Worm (Caenorhabditis elegans) whole organism, young adult: ENCODE data around the gene str-193.

Experiments
- B0035.1 ChIP-seq: sonication (generic microtip); optimal IDR thresholded peaks from 2 replicates; lab custom pipeline; 2016; ENCODE audit warnings: missing genetic modification characterization, mild to moderate bottlenecking, missing compliant biosample characterization, missing genotype, missing genetic modification reagents
- F22D6.2 ChIP-seq: sonication (generic microtip); optimal IDR thresholded peaks from 2 replicates; lab custom pipeline; 2016; ENCODE audit warnings: mild to moderate bottlenecking, missing genetic modification characterization, missing compliant biosample characterization
- F37B4.10 ChIP-seq: fragments of 200-800 bp; sonication (Bioruptor generic); IDR thresholded peaks from 2 replicates; pipeline ENCODE4 v1.3.6; 2022; ENCODE audit warnings: missing genetic modification characterization, missing compliant biosample characterization
- F55B11.4 ChIP-seq: sonication (generic microtip); optimal IDR thresholded peaks from 2 replicates; lab custom pipeline; 2016; ENCODE audit warnings: missing compliant biosample characterization, missing genetic modification characterization, borderline replicate concordance; ENCODE audit not compliant: insufficient read depth
- T07F8.4 ChIP-seq: sonication (generic microtip); optimal IDR thresholded peaks from 2 replicates; lab custom pipeline; 2016; ENCODE audit warnings: mild to moderate bottlenecking, missing genetic modification characterization, moderate library complexity, missing compliant biosample characterization
- T26A5.8 ChIP-seq: sonication (generic microtip); optimal IDR thresholded peaks from 2 replicates; lab custom pipeline; 2016; ENCODE audit warnings: missing genetic modification characterization, missing compliant biosample characterization
- Y67H2A.10 ChIP-seq: fragments of 200-800 bp; sonication (Bioruptor generic); conservative IDR thresholded peaks from 2 replicates; pipeline ENCODE4 v1.3.6; 2022; ENCODE audit warnings: missing genetic modification reagents, missing genetic modification characterization, missing compliant biosample characterization
- Y79H2A.3 ChIP-seq: fragments of 200-800 bp; sonication (Bioruptor generic); conservative IDR thresholded peaks from 2 replicates; pipeline ENCODE4 v1.3.6; 2022; ENCODE audit warnings: missing genetic modification reagents, missing genetic modification characterization, missing compliant biosample characterization
- ZK185.1 ChIP-seq: sonication (generic microtip); optimal IDR thresholded peaks from 2 replicates; lab custom pipeline; 2016; ENCODE audit warnings: mild to moderate bottlenecking, missing genetic modification characterization, missing compliant biosample characterization; ENCODE audit not compliant: poor library complexity, severe bottlenecking
- atf-7 ChIP-seq: sonication (generic microtip); optimal IDR thresholded peaks from 2 replicates; lab custom pipeline; 2017; ENCODE audit warnings: mild to moderate bottlenecking, missing genetic modification characterization, missing compliant biosample characterization
- bed-2 ChIP-seq: fragments of 200-800 bp; sonication (Bioruptor generic); IDR thresholded peaks from 2 replicates; pipeline ENCODE4 v1.3.6; 2022; ENCODE audit warnings: missing genetic modification reagents, missing genetic modification characterization, missing compliant biosample characterization
- ccch-3 ChIP-seq: fragments of 200-800 bp; sonication (Bioruptor generic); optimal IDR thresholded peaks from 2 replicates; lab custom pipeline; 2018; ENCODE audit warnings: mild to moderate bottlenecking, missing genetic modification characterization, missing compliant biosample characterization
- ceh-40 ChIP-seq: fragments of 200-800 bp; sonication (Bioruptor generic); IDR thresholded peaks from 2 replicates; pipeline ENCODE4 v1.3.6; 2022; ENCODE audit warnings: missing genetic modification characterization, missing compliant biosample characterization
- ceh-58 ChIP-seq: fragments of 200-800 bp; sonication (Bioruptor generic); IDR thresholded peaks from 2 replicates; pipeline ENCODE4 v1.3.6; 2022; ENCODE audit warnings: missing genetic modification characterization, missing compliant biosample characterization
- chd-7 ChIP-seq: sonication (generic microtip); optimal IDR thresholded peaks from 2 replicates; lab custom pipeline; 2016; ENCODE audit warnings: mild to moderate bottlenecking, missing genetic modification characterization, moderate library complexity, missing compliant biosample characterization
- die-1 ChIP-seq: sonication (generic microtip); optimal IDR thresholded peaks from 2 replicates; lab custom pipeline; 2016; ENCODE audit warnings: missing genotype, mild to moderate bottlenecking, missing genetic modification characterization, missing compliant biosample characterization
- dpff-1 ChIP-seq: sonication (generic microtip); optimal IDR thresholded peaks from 2 replicates; lab custom pipeline; 2017; ENCODE audit warnings: mild to moderate bottlenecking, missing genetic modification characterization, missing compliant biosample characterization
- egl-18 ChIP-seq: fragments of 200-800 bp; sonication (Bioruptor generic); IDR thresholded peaks from 2 replicates; pipeline ENCODE4 v1.3.6; 2022; ENCODE audit warnings: missing genetic modification reagents, missing genetic modification characterization, missing compliant biosample characterization
- egl-44 ChIP-seq: fragments of 200-800 bp; sonication (Bioruptor generic); IDR thresholded peaks from 2 replicates; pipeline ENCODE4 v1.3.6; 2022; ENCODE audit warnings: missing genetic modification reagents, missing genetic modification characterization, missing compliant biosample characterization
- egrh-3 ChIP-seq: fragments of 200-800 bp; sonication (Bioruptor generic); IDR thresholded peaks from 2 replicates; pipeline ENCODE4 v1.3.6; 2022; ENCODE audit warnings: missing genetic modification reagents, missing genetic modification characterization, missing compliant biosample characterization
- fkh-3 ChIP-seq: sonication (generic microtip); optimal IDR thresholded peaks from 2 replicates; lab custom pipeline; 2016; ENCODE audit warnings: mild to moderate bottlenecking, missing genetic modification characterization, missing compliant biosample characterization
- hrde-1 ChIP-seq: sonication (generic microtip); optimal IDR thresholded peaks from 2 replicates; lab custom pipeline; 2016; ENCODE audit warnings: missing genetic modification characterization, mild to moderate bottlenecking, missing compliant biosample characterization, moderate library complexity, missing genotype, missing genetic modification reagents, borderline replicate concordance
- hsf-1 ChIP-seq: fragments of 200-800 bp; sonication (Bioruptor generic); IDR thresholded peaks from 2 replicates; pipeline ENCODE4 v1.3.6; 2022; ENCODE audit warnings: missing genetic modification reagents, missing genetic modification characterization, missing compliant biosample characterization
- let-526 ChIP-seq: fragments of 200-800 bp; sonication (Bioruptor generic); IDR thresholded peaks from 2 replicates; pipeline ENCODE4 v1.3.6; 2022; ENCODE audit warnings: missing genetic modification reagents, missing genetic modification characterization, missing compliant biosample characterization
- let-607 ChIP-seq, 2 experiments: fragments of 200-800 bp in 1 of 2; sonication (Bioruptor generic) in 1 of 2; sonication (generic microtip) in 1 of 2; optimal IDR thresholded peaks; 2 replicates each; lab custom pipeline; 2016 to 2018; ENCODE audit warnings: mild to moderate bottlenecking in 2 of 2, missing compliant biosample characterization in 2 of 2, missing genetic modification characterization in 2 of 2, moderate library complexity in 2 of 2, missing genotype in 1 of 2
- lin-35 ChIP-seq, 3 experiments: fragments of 150-350 bp in 2 of 3; sonication (generic microtip) in 1 of 3; optimal IDR thresholded peaks; 2 replicates each; lab custom pipeline; 2014 to 2018; ENCODE audit warnings: missing biosample characterization in 3 of 3, missing genetic modification characterization in 3 of 3, missing genetic modification reagents in 3 of 3
- lin-40 ChIP-seq: sonication (generic microtip); optimal IDR thresholded peaks from 2 replicates; lab custom pipeline; 2016; ENCODE audit warnings: missing genetic modification characterization, mild to moderate bottlenecking, missing compliant biosample characterization, missing genotype, missing genetic modification reagents
- lsl-1 ChIP-seq: fragments of 200-800 bp; sonication (Bioruptor generic); optimal IDR thresholded peaks from 2 replicates; lab custom pipeline; 2018; ENCODE audit warnings: mild to moderate bottlenecking, missing genetic modification characterization, moderate library complexity, missing compliant biosample characterization
- madf-3 ChIP-seq: fragments of 200-800 bp; sonication (Bioruptor generic); IDR thresholded peaks from 2 replicates; pipeline ENCODE4 v1.3.6; 2022; ENCODE audit warnings: missing genetic modification reagents, missing genetic modification characterization, missing compliant biosample characterization
- madf-8 ChIP-seq: fragments of 200-800 bp; sonication (Bioruptor generic); conservative IDR thresholded peaks from 2 replicates; pipeline ENCODE4 v1.3.6; 2022; ENCODE audit warnings: missing genetic modification reagents, missing genetic modification characterization, missing compliant biosample characterization
- mel-28 ChIP-seq: sonication (generic microtip); optimal IDR thresholded peaks from 2 replicates; lab custom pipeline; 2016; ENCODE audit warnings: borderline replicate concordance, mild to moderate bottlenecking, missing genetic modification characterization, missing compliant biosample characterization
- mes-4 ChIP-seq: sonication (generic microtip); optimal IDR thresholded peaks from 2 replicates; lab custom pipeline; 2016; ENCODE audit warnings: missing genotype, missing genetic modification characterization, missing compliant biosample characterization
- mxl-1 ChIP-seq: sonication (generic microtip); optimal IDR thresholded peaks from 2 replicates; lab custom pipeline; 2016; ENCODE audit warnings: missing genetic modification characterization, missing compliant biosample characterization
- nfya-1 ChIP-seq: sonication (generic microtip); optimal IDR thresholded peaks from 2 replicates; lab custom pipeline; 2017; ENCODE audit warnings: antibody characterized with exemption, missing compliant biosample characterization, missing genetic modification characterization, borderline replicate concordance; ENCODE audit not compliant: insufficient read depth
- nfyb-1 ChIP-seq: fragments of 200-800 bp; sonication (Bioruptor generic); IDR thresholded peaks from 2 replicates; pipeline ENCODE4 v1.3.6; 2022; ENCODE audit warnings: missing genetic modification reagents, missing genetic modification characterization, missing compliant biosample characterization
- nhr-27 ChIP-seq: fragments of 200-800 bp; sonication (Bioruptor generic); optimal IDR thresholded peaks from 2 replicates; lab custom pipeline; 2018; ENCODE audit warnings: mild to moderate bottlenecking, missing genetic modification characterization, moderate library complexity, missing compliant biosample characterization
- nhr-90 ChIP-seq: sonication (generic microtip); optimal IDR thresholded peaks from 2 replicates; lab custom pipeline; 2016; ENCODE audit warnings: missing genotype, mild to moderate bottlenecking, missing genetic modification characterization, missing compliant biosample characterization
- pbrm-1 ChIP-seq: fragments of 200-800 bp; sonication (Bioruptor generic); IDR thresholded peaks from 2 replicates; pipeline ENCODE4 v1.3.6; 2022; ENCODE audit warnings: missing genetic modification reagents, missing genetic modification characterization, missing compliant biosample characterization
- rcor-1 ChIP-seq: fragments of 200-800 bp; sonication (Bioruptor generic); IDR thresholded peaks from 2 replicates; pipeline ENCODE4 v1.3.6; 2022; ENCODE audit warnings: missing genetic modification reagents, missing genetic modification characterization, missing compliant biosample characterization
- repo-1 ChIP-seq: sonication (generic microtip); optimal IDR thresholded peaks from 2 replicates; lab custom pipeline; 2017; ENCODE audit warnings: mild to moderate bottlenecking, missing genetic modification characterization, missing compliant biosample characterization
- rpc-1 ChIP-seq, 2 experiments: fragments of 150-350 bp in 1 of 2; sonication (generic microtip) in 1 of 2; optimal IDR thresholded peaks; 2 replicates each; lab custom pipeline; 2014 to 2018; ENCODE audit warnings: missing biosample characterization in 1 of 2, missing genetic modification characterization in 1 of 2, missing genetic modification reagents in 1 of 2, missing genotype in 1 of 2
- sea-2 ChIP-seq: fragments of 200-800 bp; sonication (Bioruptor generic); IDR thresholded peaks from 2 replicates; pipeline ENCODE4 v1.3.6; 2022; ENCODE audit warnings: missing genetic modification characterization, missing compliant biosample characterization
- snpc-3.4 ChIP-seq: sonication (generic microtip); optimal IDR thresholded peaks from 2 replicates; lab custom pipeline; 2017; ENCODE audit warnings: missing genetic modification characterization, mild to moderate bottlenecking, missing compliant biosample characterization, antibody characterized with exemption, moderate library complexity, missing genotype, missing genetic modification reagents
- somi-1 ChIP-seq: fragments of 200-800 bp; sonication (Bioruptor generic); optimal IDR thresholded peaks from 2 replicates; lab custom pipeline; 2018; ENCODE audit warnings: mild to moderate bottlenecking, missing genetic modification characterization, missing compliant biosample characterization
- tlf-1 ChIP-seq: fragments of 200-800 bp; sonication (Bioruptor generic); optimal IDR thresholded peaks from 2 replicates; lab custom pipeline; 2018; ENCODE audit warnings: mild to moderate bottlenecking, missing genetic modification characterization, missing compliant biosample characterization
- zfh-2 ChIP-seq: fragments of 200-800 bp; sonication (Bioruptor generic); conservative IDR thresholded peaks from 2 replicates; pipeline ENCODE4 v1.3.6; 2022; ENCODE audit warnings: missing genetic modification reagents, missing genetic modification characterization, missing compliant biosample characterization
- zim-3 ChIP-seq: sonication (generic microtip); optimal IDR thresholded peaks from 2 replicates; lab custom pipeline; 2017; ENCODE audit warnings: mild to moderate bottlenecking, missing genetic modification characterization, moderate library complexity, missing compliant biosample characterization
- ztf-3 ChIP-seq: fragments of 200-800 bp; sonication (Bioruptor generic); optimal IDR thresholded peaks from 2 replicates; lab custom pipeline; 2018; ENCODE audit warnings: mild to moderate bottlenecking, missing genetic modification characterization, missing compliant biosample characterization

Gene str-193

DNA sequence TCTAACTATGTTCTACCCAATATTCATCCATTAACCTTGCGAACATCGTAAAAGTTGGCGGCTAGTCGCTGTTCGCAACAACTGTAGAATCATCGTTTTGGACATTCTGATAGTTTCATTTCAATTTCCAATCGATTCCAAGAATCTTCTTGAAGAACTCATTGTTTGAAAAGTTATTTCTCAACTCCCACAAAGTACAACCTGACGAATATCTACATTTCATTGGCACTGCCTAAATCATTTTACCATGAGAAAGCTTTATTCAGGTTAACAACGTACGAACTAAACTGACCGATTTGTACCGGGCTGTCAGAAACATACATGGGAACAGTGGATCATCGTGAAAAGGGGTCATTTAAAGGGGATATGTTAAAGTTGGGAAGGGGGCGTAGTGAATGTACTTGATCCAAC is 34.9 kb downstream of the str-193 start, which contains the start of gene F46B6.6 (continued):
- TF ChIP-seq tlf-1 (GFP tag; lab: Kevin White, UChicago) (peak; percentile 12), lin-40 (no peak), repo-1 (peak; percentile 92), bed-2 (GFP tag; lab: Robert Waterston, UW) (no peak), ceh-40 (GFP tag; lab: Robert Waterston, UW) (no peak), somi-1 (GFP tag; lab: Kevin White, UChicago) (no peak), lin-35 (GFP tag; optimal IDR thresholded peaks at IDR 0.05; lab: Kevin White, UChicago) (peak in 1 of 3 experiments; percentile 24), madf-8 (GFP tag; lab: Robert Waterston, UW) (no peak; the same call in 1 of the 2 replicates), nfya-1 (tag; lab: Kevin White, UChicago) (no peak), atf-7 (tag; lab: Kevin White, UChicago) (peak; percentile 46), T26A5.8 (no peak), madf-3 (peak; percentile 60; the same call in 1 of the 2 replicates), T07F8.4 (tag; lab: Kevin White, UChicago) (no peak), Y67H2A.10 (GFP tag; lab: Robert Waterston, UW) (no peak), fkh-3 (no peak), dpff-1 (tag; lab: Kevin White, UChicago) (no peak), zfh-2 (GFP tag; lab: Robert Waterston, UW) (no peak), pbrm-1 (GFP tag; lab: Robert Waterston, UW) (0 out of 2 replicates have a peak, but pooled peaks have one; percentile 19), egrh-3 (GFP tag; lab: Robert Waterston, UW) (no peak), ceh-58 (GFP tag; lab: Robert Waterston, UW) (no peak), let-607 (tag; optimal IDR thresholded peaks at IDR 0.05; lab: Kevin White, UChicago) (peak in 1 of 2 experiments; percentile 41), egl-44 (no peak), ztf-3 (GFP tag; lab: Kevin White, UChicago) (peak; percentile 8), mxl-1 (no peak), let-526 (GFP tag; lab: Robert Waterston, UW) (no peak), die-1 (tag; lab: Kevin White, UChicago) (peak; percentile 15), nhr-90 (tag; lab: Kevin White, UChicago) (no peak), nhr-27 (peak; percentile 22), ZK185.1 (tag; lab: Kevin White, UChicago) (no peak), snpc-3.4 (tag; lab: Kevin White, UChicago) (no peak), zim-3 (tag; lab: Kevin White, UChicago) (peak; percentile 52), F55B11.4 (tag; lab: Kevin White, UChicago) (no peak), hsf-1 (GFP tag; lab: Robert Waterston, UW) (peak; percentile 68), Y79H2A.3 (GFP tag; lab: Robert Waterston, UW) (no peak), lsl-1 (GFP tag; lab: Kevin White, UChicago) (peak; percentile 12), F22D6.2 (no peak), mel-28 (tag; lab: Kevin White, UChicago) (no peak), sea-2 (no peak), F37B4.10 (GFP tag; lab: Robert Waterston, UW) (no peak), ccch-3 (GFP tag; lab: Kevin White, UChicago) (no peak), rpc-1 (optimal IDR thresholded peaks at IDR 0.05; lab: Kevin White, UChicago) (no peak), rpc-1 (tag; optimal IDR thresholded peaks at IDR 0.05; lab: Kevin White, UChicago) (no peak), nfyb-1 (0 out of 2 replicates have a peak, but pooled peaks have one; percentile 54), rcor-1 (GFP tag; lab: Robert Waterston, UW) (no peak), B0035.1 (tag; lab: Kevin White, UChicago) (peak; percentile 3), egl-18 (GFP tag; lab: Robert Waterston, UW) (no peak), chd-7 (peak; percentile 80), hrde-1 (tag; lab: Kevin White, UChicago) (no peak), mes-4 (tag; lab: Kevin White, UChicago) (no peak)
